Fruit fly (Drosophila melanogaster) S2 (cell line): ENCODE results near the gene CG3534.

Experiments
- CG8478 ChIP-seq: fragments of >200 bp; optimal IDR thresholded peaks from 2 replicates; lab custom pipeline; 2018
- CTCF ChIP-seq, 2 experiments: fragments of >200 bp; optimal IDR thresholded peaks; 2 replicates each; lab custom pipeline; 2018

dm6 chr3R:17002218-17003110, 6.2 kb downstream of the CG3534 start, which contains the start of the genes Sf3a1 and Irc:
- TF ChIP-seq CG8478 (lab: Kevin White, UChicago) (no peak), CTCF (optimal IDR thresholded peaks at IDR 0.05; lab: Kevin White, UChicago) (peak; percentile 39 to 49)
